Worm (Caenorhabditis elegans) whole organism, L2 larva: ENCODE results near the gene B0024.11.

Experiments used
- lin-11 ChIP-seq: fragments of 150-350 bp; sonication (generic microtip); optimal IDR thresholded peaks from 2 replicates; lab custom pipeline; 2014; ENCODE audit warnings: missing biosample characterization, missing genetic modification characterization, inconsistent platforms, mixed read lengths
- nhr-25 ChIP-seq: fragments of 150-350 bp; sonication (generic microtip); optimal IDR thresholded peaks from 3 replicates; lab custom pipeline; 2014; ENCODE audit warnings: missing biosample characterization, missing genetic modification characterization
- skn-1 ChIP-seq: sonication (generic microtip); optimal IDR thresholded peaks from 2 replicates; lab custom pipeline; 2017; ENCODE audit warnings: missing biosample characterization, missing genetic modification characterization
- ztf-11 ChIP-seq: sonication (generic microtip); optimal IDR thresholded peaks from 2 replicates; lab custom pipeline; 2017; ENCODE audit warnings: missing biosample characterization, missing genetic modification characterization

ce11 chrV:10313953-10314352 is 5.4 kb downstream of the B0024.11 start, which contains the start of gene gcy-6:
- TF ChIP-seq nhr-25 (tag; lab: Kevin White, UChicago) (no peak), skn-1 (tag; lab: Kevin White, UChicago) (no peak), lin-11 (no peak), ztf-11 (no peak)
